Worm (Caenorhabditis elegans) whole organism, young adult: Measurements from ENCODE around the gene irld-4.

ENCODE experiments used
- B0261.1 ChIP-seq: sonication (generic microtip); optimal IDR thresholded peaks from 2 replicates; lab custom pipeline; 2016; ENCODE audit warnings: mild to moderate bottlenecking, missing genetic modification characterization, moderate library complexity, missing compliant biosample characterization
- Y53G8AR.9 ChIP-seq: fragments of 200-800 bp; sonication (Bioruptor generic); conservative IDR thresholded peaks from 2 replicates; pipeline ENCODE4 v1.3.6; 2022; ENCODE audit warnings: missing genetic modification reagents, missing genetic modification characterization, missing compliant biosample characterization
- egl-44 ChIP-seq: fragments of 200-800 bp; sonication (Bioruptor generic); IDR thresholded peaks from 2 replicates; pipeline ENCODE4 v1.3.6; 2022; ENCODE audit warnings: missing genetic modification reagents, missing genetic modification characterization, missing compliant biosample characterization
- nhr-80 ChIP-seq: sonication (generic microtip); optimal IDR thresholded peaks from 2 replicates; lab custom pipeline; 2016; ENCODE audit warnings: missing genetic modification characterization, missing compliant biosample characterization
- nhr-90 ChIP-seq: sonication (generic microtip); optimal IDR thresholded peaks from 2 replicates; lab custom pipeline; 2016; ENCODE audit warnings: missing genotype, mild to moderate bottlenecking, missing genetic modification characterization, missing compliant biosample characterization
- unc-62 ChIP-seq: fragments of 150-350 bp; optimal IDR thresholded peaks from 2 replicates; lab custom pipeline; 2014; ENCODE audit warnings: missing biosample characterization, missing genetic modification reagents, missing genetic modification characterization
- zim-3 ChIP-seq: sonication (generic microtip); optimal IDR thresholded peaks from 2 replicates; lab custom pipeline; 2017; ENCODE audit warnings: mild to moderate bottlenecking, missing genetic modification characterization, moderate library complexity, missing compliant biosample characterization

ce11 chrIV:14632799-14633198 lies at the start of gene irld-4:
- no peak for TF ChIP-seq nhr-90 (tag; lab: Kevin White, UChicago)
- no peak for TF ChIP-seq nhr-80
- TF ChIP-seq egl-44 (GFP tag; lab: Robert Waterston, UW) = no peak
- no peak for TF ChIP-seq B0261.1 (tag; lab: Kevin White, UChicago)
- no peak for TF ChIP-seq zim-3
- no peak for TF ChIP-seq unc-62
- no peak for TF ChIP-seq Y53G8AR.9 (GFP tag; lab: Robert Waterston, UW)
